Worm (Caenorhabditis elegans): ENCODE data around the gene F01D5.5.

The F01D5.5 gene

ce11 chrII:14019625-14020024, 17.5 kb upstream of the F01D5.5 start:
- TF ChIP-seq M03D4.4 (tag; optimal IDR thresholded peaks at IDR 0.05): peak; percentile 16
- peak; percentile 60 for TF ChIP-seq sptf-1 (tag; optimal IDR thresholded peaks at IDR 0.05)
- TF ChIP-seq mls-2 (tag; optimal IDR thresholded peaks at IDR 0.05): peak; percentile 42
- peak; percentile 10 for TF ChIP-seq drap-1 (GFP tag; optimal IDR thresholded peaks at IDR 0.05)

ce11 chrII:14018887-14019286, 16.8 kb upstream of the F01D5.5 start:
- TF ChIP-seq ceh-43 (GFP tag; optimal IDR thresholded peaks at IDR 0.05) (no peak), ham-2 (GFP tag; optimal IDR thresholded peaks at IDR 0.05) (no peak), ceh-39 (tag; optimal IDR thresholded peaks at IDR 0.05) (no peak), elt-1 (tag; optimal IDR thresholded peaks at IDR 0.05; ENCODE audit: borderline replicate concordance, insufficient read depth) (no peak), lin-32 (GFP tag; optimal IDR thresholded peaks at IDR 0.05) (no peak), bed-3 (GFP tag; optimal IDR thresholded peaks at IDR 0.05) (no peak), nhr-76 (tag; optimal IDR thresholded peaks at IDR 0.05) (no peak), lin-13 (tag; optimal IDR thresholded peaks at IDR 0.05) (no peak), nhr-237 (tag; optimal IDR thresholded peaks at IDR 0.05) (no peak), unc-62 (GFP tag; optimal IDR thresholded peaks at IDR 0.05) (no peak), flh-1 (GFP tag; optimal IDR thresholded peaks at IDR 0.05) (no peak), hlh-1 (tag; optimal IDR thresholded peaks at IDR 0.05) (no peak)

ce11 chrII:14018192-14018591, 16.1 kb upstream of the F01D5.5 start:
- peak; percentile 59 for TF ChIP-seq sptf-1 (tag; optimal IDR thresholded peaks at IDR 0.05)
- peak; percentile 63 for TF ChIP-seq ceh-83 (GFP tag; optimal IDR thresholded peaks at IDR 0.05)
- TF ChIP-seq sem-2 (GFP tag; optimal IDR thresholded peaks at IDR 0.05): no peak
- peak; percentile 34 for TF ChIP-seq cnd-1 (tag; optimal IDR thresholded peaks at IDR 0.05)
- TF ChIP-seq mep-1 (tag; optimal IDR thresholded peaks at IDR 0.05): peak; percentile 58
- TF ChIP-seq tbx-8 (GFP tag; optimal IDR thresholded peaks at IDR 0.05): no peak
- peak; percentile 39 for TF ChIP-seq lin-13 (tag; optimal IDR thresholded peaks at IDR 0.05)
- peak; percentile 26 for TF ChIP-seq drap-1 (GFP tag; optimal IDR thresholded peaks at IDR 0.05)

- no peak for TF ChIP-seq blmp-1 (tag; optimal IDR thresholded peaks at IDR 0.05)
These were observed 14.8 kb upstream of the F01D5.5 start, which contains the start of gene cyp-37A1 for ce11 chrII:14016865-14017264. cyp-37A1 (minus strand) TSS chrII:14016965.

- TF ChIP-seq mls-2 (tag; optimal IDR thresholded peaks at IDR 0.05) (no peak), drap-1 (GFP tag; optimal IDR thresholded peaks at IDR 0.05) (no peak), ceh-43 (GFP tag; optimal IDR thresholded peaks at IDR 0.05) (no peak), mep-1 (tag; optimal IDR thresholded peaks at IDR 0.05) (no peak), cnd-1 (tag; optimal IDR thresholded peaks at IDR 0.05) (no peak), pha-4 (tag; optimal IDR thresholded peaks at IDR 0.05) (no peak), ztf-11 (tag; optimal IDR thresholded peaks at IDR 0.05) (no peak), flh-1 (GFP tag; optimal IDR thresholded peaks at IDR 0.05) (no peak), blmp-1 (tag; optimal IDR thresholded peaks at IDR 0.05) (no peak), elt-1 (tag; optimal IDR thresholded peaks at IDR 0.05; ENCODE audit: borderline replicate concordance, insufficient read depth) (no peak), lsy-2 (tag; optimal IDR thresholded peaks at IDR 0.05) (no peak), ces-1 (GFP tag; optimal IDR thresholded peaks at IDR 0.05) (no peak), nhr-28 (tag; optimal IDR thresholded peaks at IDR 0.05) (no peak), ham-2 (GFP tag; optimal IDR thresholded peaks at IDR 0.05) (no peak), elt-3 (tag; optimal IDR thresholded peaks at IDR 0.05) (no peak), sem-2 (GFP tag; optimal IDR thresholded peaks at IDR 0.05) (no peak), unc-62 (GFP tag; optimal IDR thresholded peaks at IDR 0.05) (no peak), nhr-237 (tag; optimal IDR thresholded peaks at IDR 0.05) (no peak), nhr-12 (tag; optimal IDR thresholded peaks at IDR 0.05) (no peak)
These were observed 12.5 kb upstream of the F01D5.5 start for ce11 chrII:14014637-14015036.

- TF ChIP-seq nhr-2 (tag; optimal IDR thresholded peaks at IDR 0.05) (no peak), ceh-39 (tag; optimal IDR thresholded peaks at IDR 0.05) (no peak), ham-2 (GFP tag; optimal IDR thresholded peaks at IDR 0.05) (no peak), hlh-1 (tag; optimal IDR thresholded peaks at IDR 0.05) (no peak), unc-62 (GFP tag; optimal IDR thresholded peaks at IDR 0.05) (no peak), mab-5 (tag; optimal IDR thresholded peaks at IDR 0.05) (no peak), lin-13 (tag; optimal IDR thresholded peaks at IDR 0.05) (no peak), tbx-8 (GFP tag; optimal IDR thresholded peaks at IDR 0.05) (no peak), ceh-83 (GFP tag; optimal IDR thresholded peaks at IDR 0.05) (no peak), pha-4 (tag; optimal IDR thresholded peaks at IDR 0.05) (no peak), bed-3 (GFP tag; optimal IDR thresholded peaks at IDR 0.05) (no peak), snpc-4 (tag; optimal IDR thresholded peaks at IDR 0.05) (no peak), ztf-11 (tag; optimal IDR thresholded peaks at IDR 0.05) (no peak), nhr-237 (tag; optimal IDR thresholded peaks at IDR 0.05) (no peak), drap-1 (GFP tag; optimal IDR thresholded peaks at IDR 0.05) (no peak), unc-39 (tag; optimal IDR thresholded peaks at IDR 0.05) (no peak), zip-8 (tag; optimal IDR thresholded peaks at IDR 0.05) (no peak), blmp-1 (tag; optimal IDR thresholded peaks at IDR 0.05) (no peak), nhr-12 (tag; optimal IDR thresholded peaks at IDR 0.05) (no peak), elt-3 (tag; optimal IDR thresholded peaks at IDR 0.05) (no peak)
These were observed 8.7 kb upstream of the F01D5.5 start, which contains the start of gene F01D5.8 for ce11 chrII:14010656-14011376. F01D5.8 (plus strand) TSS chrII:14010706.
